Worm (Caenorhabditis elegans) whole organism, L4 larva: ENCODE results near the gene hda-10.
A peak's percentile ranks its signal among the peaks of the same experiment; 100 is the strongest.

ENCODE experiments used
- D1046.2 ChIP-seq: fragments of 200-800 bp; sonication (Bioruptor generic); IDR thresholded peaks from 2 replicates; pipeline ENCODE4 v1.3.6; 2022; ENCODE audit warnings: missing genetic modification characterization, missing compliant biosample characterization
- F37D6.2 ChIP-seq: sonication (generic microtip); optimal IDR thresholded peaks from 2 replicates; lab custom pipeline; 2016; ENCODE audit warnings: mild to moderate bottlenecking, missing genetic modification characterization, missing compliant biosample characterization
- F44E2.7 ChIP-seq: fragments of 200-800 bp; sonication (Bioruptor generic); IDR thresholded peaks from 2 replicates; pipeline ENCODE4 v2.1.2; 2022; ENCODE audit warnings: missing genetic modification characterization, missing compliant biosample characterization
- F49E8.2 ChIP-seq: sonication (generic microtip); optimal IDR thresholded peaks from 2 replicates; lab custom pipeline; 2016; ENCODE audit warnings: missing compliant biosample characterization, mild to moderate bottlenecking, missing genetic modification characterization, borderline replicate concordance
- T20F7.1 ChIP-seq: fragments of 200-800 bp; sonication (Bioruptor generic); optimal IDR thresholded peaks from 2 replicates; lab custom pipeline; 2018; ENCODE audit warnings: mild to moderate bottlenecking, missing genetic modification characterization, missing compliant biosample characterization
- T26A8.4 ChIP-seq: fragments of 200-800 bp; sonication (Bioruptor generic); IDR thresholded peaks from 2 replicates; pipeline ENCODE4 v1.3.6; 2022; ENCODE audit warnings: missing genetic modification characterization, missing compliant biosample characterization
- Y105C5A.15 ChIP-seq: fragments of 200-800 bp; sonication (Bioruptor generic); IDR thresholded peaks from 2 replicates; pipeline ENCODE4 v1.3.6; 2022; ENCODE audit warnings: missing genetic modification characterization, missing compliant biosample characterization
- Y5F2A.4 ChIP-seq: fragments of 200-800 bp; sonication (Bioruptor generic); optimal IDR thresholded peaks from 2 replicates; lab custom pipeline; 2018; ENCODE audit warnings: mild to moderate bottlenecking, missing genetic modification characterization, missing compliant biosample characterization
- ZK546.5 ChIP-seq, 2 experiments: sonication (generic microtip); optimal IDR thresholded peaks; 2 replicates each; lab custom pipeline; 2017; ENCODE audit warnings: missing biosample characterization in 2 of 2, missing genetic modification characterization in 2 of 2
- aha-1 ChIP-seq: fragments of 150-350 bp; peaks from one replicate; lab custom pipeline; 2014; ENCODE audit warnings: missing biosample characterization, missing genetic modification characterization
- aly-2 ChIP-seq: sonication (generic microtip); optimal IDR thresholded peaks from 2 replicates; lab custom pipeline; 2018; ENCODE audit warnings: missing biosample characterization, missing genetic modification characterization
- attf-4 ChIP-seq: sonication (generic microtip); optimal IDR thresholded peaks from 3 replicates; lab custom pipeline; 2017; ENCODE audit warnings: missing biosample characterization, missing genetic modification characterization
- ctbp-1 ChIP-seq: fragments of 200-800 bp; sonication (Bioruptor generic); IDR thresholded peaks from 2 replicates; pipeline ENCODE4 v1.3.6; 2022; ENCODE audit warnings: missing genetic modification reagents, missing genetic modification characterization, missing compliant biosample characterization
- dmd-6 ChIP-seq: fragments of 200-800 bp; sonication (Bioruptor generic); IDR thresholded peaks from 2 replicates; pipeline ENCODE4 v1.3.6; 2022; ENCODE audit warnings: missing genetic modification reagents, missing genetic modification characterization, missing compliant biosample characterization
- dmd-9 ChIP-seq: fragments of 200-800 bp; sonication (Bioruptor generic); IDR thresholded peaks from 2 replicates; pipeline ENCODE4 v1.3.6; 2022; ENCODE audit warnings: missing genetic modification reagents, missing genetic modification characterization, missing compliant biosample characterization
- dpl-1 ChIP-seq: fragments of 150-350 bp; optimal IDR thresholded peaks from 2 replicates; lab custom pipeline; 2014; ENCODE audit warnings: missing biosample characterization, missing genetic modification reagents, missing genetic modification characterization
- egl-27 ChIP-seq: sonication (generic microtip); optimal IDR thresholded peaks from 3 replicates; lab custom pipeline; 2017; ENCODE audit warnings: missing biosample characterization, missing genetic modification reagents, missing genetic modification characterization
- hlh-30 ChIP-seq: sonication (generic microtip); optimal IDR thresholded peaks from 2 replicates; lab custom pipeline; 2017; ENCODE audit warnings: antibody characterized with exemption, mild to moderate bottlenecking, missing genetic modification characterization, missing compliant biosample characterization; ENCODE audit not compliant: insufficient read depth
- jun-1 ChIP-seq: fragments of 150-350 bp; optimal IDR thresholded peaks from 2 replicates; lab custom pipeline; 2014; ENCODE audit warnings: missing biosample characterization, missing genetic modification reagents, missing genetic modification characterization
- lin-13 ChIP-seq: fragments of 150-350 bp; optimal IDR thresholded peaks from 2 replicates; lab custom pipeline; 2014; ENCODE audit warnings: missing biosample characterization, missing genetic modification reagents, missing genetic modification characterization
- lin-38 ChIP-seq: fragments of 200-800 bp; sonication (Bioruptor generic); IDR thresholded peaks from 2 replicates; pipeline ENCODE4 v1.3.6; 2022; ENCODE audit warnings: missing genetic modification reagents, missing genetic modification characterization, missing compliant biosample characterization
- lsy-2 ChIP-seq, 2 experiments: fragments of 150-350 bp in 1 of 2; sonication (generic microtip) in 1 of 2; optimal IDR thresholded peaks; 2 replicates each; lab custom pipeline; 2014 to 2017; ENCODE audit warnings: missing biosample characterization in 2 of 2, missing genetic modification characterization in 2 of 2
- mdl-1 ChIP-seq, 2 experiments: fragments of 150-350 bp in 1 of 2; sonication (generic microtip) in 1 of 2; optimal IDR thresholded peaks; 2 replicates each; lab custom pipeline; 2014 to 2017; ENCODE audit warnings: missing biosample characterization in 2 of 2, missing genetic modification characterization in 2 of 2
- mdt-29 ChIP-seq: fragments of 200-800 bp; sonication (Bioruptor generic); IDR thresholded peaks from 2 replicates; pipeline ENCODE4 v1.3.6; 2022; ENCODE audit warnings: missing genetic modification reagents, missing genetic modification characterization, missing compliant biosample characterization
- mes-2 ChIP-seq: sonication (generic microtip); optimal IDR thresholded peaks from 2 replicates; lab custom pipeline; 2016; ENCODE audit warnings: missing genotype, mild to moderate bottlenecking, missing genetic modification characterization, missing compliant biosample characterization; ENCODE audit not compliant: poor library complexity, severe bottlenecking
- mxl-2 ChIP-seq: fragments of 200-800 bp; sonication (Bioruptor generic); conservative IDR thresholded peaks from 2 replicates; pipeline ENCODE4 v1.3.6; 2022; ENCODE audit warnings: missing genetic modification reagents, missing genetic modification characterization, missing compliant biosample characterization
- nhr-10 ChIP-seq: fragments of 150-350 bp; optimal IDR thresholded peaks from 2 replicates; lab custom pipeline; 2014; ENCODE audit warnings: missing biosample characterization, missing genetic modification characterization
- nhr-111 ChIP-seq: fragments of 200-800 bp; sonication (Bioruptor generic); optimal IDR thresholded peaks from 2 replicates; lab custom pipeline; 2018; ENCODE audit warnings: mild to moderate bottlenecking, missing genetic modification characterization, missing compliant biosample characterization
- nhr-41 ChIP-seq: fragments of 200-800 bp; sonication (Bioruptor generic); IDR thresholded peaks from 2 replicates; pipeline ENCODE4 v1.3.6; 2022; ENCODE audit warnings: missing genetic modification reagents, missing genetic modification characterization, missing compliant biosample characterization
- nhr-42 ChIP-seq: fragments of 200-800 bp; sonication (Bioruptor generic); IDR thresholded peaks from 2 replicates; pipeline ENCODE4 v1.3.6; 2022; ENCODE audit warnings: missing genetic modification characterization, missing compliant biosample characterization
- nhr-76 ChIP-seq: fragments of 150-350 bp; optimal IDR thresholded peaks from 2 replicates; lab custom pipeline; 2014; ENCODE audit warnings: missing biosample characterization, missing genetic modification characterization
- pha-4 ChIP-seq, 2 experiments: fragments of 150-350 bp in 1 of 2; fragments of 200-800 bp in 1 of 2; sonication (Bioruptor generic) in 1 of 2; IDR thresholded peaks in 1 of 2; optimal IDR thresholded peaks in 1 of 2; 2 replicates each; pipeline versions ENCODE4 v1.3.6 to Lab custom; 2014 to 2022; ENCODE audit warnings: missing genetic modification characterization in 2 of 2, missing genetic modification reagents in 2 of 2, missing biosample characterization in 1 of 2, missing compliant biosample characterization in 1 of 2
- php-3 ChIP-seq: fragments of 200-800 bp; sonication (Bioruptor generic); IDR thresholded peaks from 2 replicates; pipeline ENCODE4 v1.3.6; 2022; ENCODE audit warnings: missing genetic modification reagents, missing genetic modification characterization, missing compliant biosample characterization
- rbr-2 ChIP-seq: sonication (generic microtip); optimal IDR thresholded peaks from 2 replicates; lab custom pipeline; 2016; ENCODE audit warnings: missing genotype, missing genetic modification characterization, missing compliant biosample characterization
- saeg-2 ChIP-seq: fragments of 200-800 bp; sonication (Bioruptor generic); IDR thresholded peaks from 2 replicates; pipeline ENCODE4 v1.3.6; 2022; ENCODE audit warnings: missing genetic modification reagents, missing genetic modification characterization, missing compliant biosample characterization
- set-16 ChIP-seq: fragments of 200-800 bp; sonication (Bioruptor generic); IDR thresholded peaks from 2 replicates; pipeline ENCODE4 v1.3.6; 2022; ENCODE audit warnings: missing genetic modification reagents, missing genetic modification characterization, missing compliant biosample characterization
- skn-1 ChIP-seq: fragments of 150-350 bp; optimal IDR thresholded peaks from 2 replicates; lab custom pipeline; 2014; ENCODE audit warnings: missing biosample characterization, missing genetic modification characterization
- spr-1 ChIP-seq: sonication (generic microtip); optimal IDR thresholded peaks from 2 replicates; lab custom pipeline; 2016; ENCODE audit warnings: mild to moderate bottlenecking, missing genetic modification characterization, missing compliant biosample characterization
- spr-3 ChIP-seq: fragments of 200-800 bp; sonication (Bioruptor generic); optimal IDR thresholded peaks from 2 replicates; lab custom pipeline; 2018; ENCODE audit warnings: mild to moderate bottlenecking, missing genetic modification characterization, missing compliant biosample characterization
- unc-39 ChIP-seq: sonication (generic microtip); optimal IDR thresholded peaks from 2 replicates; lab custom pipeline; 2017; ENCODE audit warnings: missing biosample characterization, missing genetic modification characterization
- unc-62 ChIP-seq, 3 experiments: fragments of 150-350 bp in 1 of 3; sonication (generic microtip); optimal IDR thresholded peaks in 2 of 3; peaks in 1 of 3; 1 replicate in 1 of 3; 2 replicates in 2 of 3; lab custom pipeline; 2014 to 2017; ENCODE audit warnings: missing biosample characterization in 3 of 3, missing genetic modification characterization in 3 of 3, missing genetic modification reagents in 3 of 3, missing genotype in 1 of 3
- zip-2 ChIP-seq: fragments of 150-350 bp; optimal IDR thresholded peaks from 2 replicates; lab custom pipeline; 2014; ENCODE audit warnings: missing biosample characterization, missing genetic modification characterization
- ztf-7 ChIP-seq: fragments of 150-350 bp; optimal IDR thresholded peaks from 2 replicates; lab custom pipeline; 2014; ENCODE audit warnings: missing biosample characterization, missing genetic modification characterization

The hda-10 gene

ce11 chrII:13908592-13908991 is 26.1 kb downstream of the hda-10 start, which contains the start of gene citk-1 (continued):
- TF ChIP-seq pha-4 (GFP tag; IDR thresholded peaks at IDR 0.05; lab: Robert Waterston, UW) (no peak), pha-4 (tag; optimal IDR thresholded peaks at IDR 0.05; lab: Kevin White, UChicago) (no peak), mes-2 (tag; lab: Kevin White, UChicago) (peak; percentile 80), F44E2.7 (no peak), jun-1 (tag; lab: Kevin White, UChicago) (no peak), saeg-2 (GFP tag; lab: Robert Waterston, UW) (no peak), nhr-42 (GFP tag; lab: Robert Waterston, UW) (peak; percentile 59; the same call in 1 of the 2 replicates), Y5F2A.4 (no peak), mxl-2 (GFP tag; lab: Robert Waterston, UW) (no peak), T26A8.4 (GFP tag; lab: Robert Waterston, UW) (no peak), spr-3 (GFP tag; lab: Kevin White, UChicago) (no peak), aha-1 (tag; lab: Kevin White, UChicago) (no peak), spr-1 (tag; lab: Kevin White, UChicago) (no peak), ctbp-1 (GFP tag; lab: Robert Waterston, UW) (no peak), dmd-9 (GFP tag; lab: Robert Waterston, UW) (no peak), dpl-1 (GFP tag; lab: Kevin White, UChicago) (peak; percentile 97), ztf-7 (tag; lab: Kevin White, UChicago) (no peak), ZK546.5 (tag; optimal IDR thresholded peaks at IDR 0.05; lab: Kevin White, UChicago) (no peak), dmd-6 (GFP tag; lab: Robert Waterston, UW) (peak; percentile 17; the same call in 1 of the 2 replicates), Y105C5A.15 (GFP tag; lab: Robert Waterston, UW) (no peak), lin-38 (GFP tag; lab: Robert Waterston, UW) (no peak), T20F7.1 (GFP tag; lab: Kevin White, UChicago) (no peak), skn-1 (tag; lab: Kevin White, UChicago) (no peak), nhr-76 (no peak), D1046.2 (GFP tag; lab: Robert Waterston, UW) (no peak), lsy-2 (tag; optimal IDR thresholded peaks at IDR 0.05; lab: Kevin White, UChicago) (no peak)

ce11 chrII:13916040-13916439 is 33.5 kb downstream of the hda-10 start, which contains the start of gene mltn-3:
Gene mltn-3 (plus strand): TSS chrII:13916340.
- TF ChIP-seq rbr-2 (tag; lab: Kevin White, UChicago), result no peak
- TF ChIP-seq, all 104 proteins: peak for 0

ce11 chrII:13919100-13919499 is 36.6 kb downstream of the hda-10 start:
- TF ChIP-seq ztf-7 (tag; lab: Kevin White, UChicago), result no peak
- TF ChIP-seq set-16 (GFP tag; lab: Robert Waterston, UW), result peak; percentile 67

- no peak for TF ChIP-seq unc-62 (GFP tag; optimal IDR thresholded peaks at IDR 0.05 in 1 of 2; lab: Kevin White, UChicago)
- TF ChIP-seq unc-62 (tag; optimal IDR thresholded peaks at IDR 0.05; lab: Kevin White, UChicago), result no peak
- TF ChIP-seq zip-2, result no peak
- TF ChIP-seq aly-2, result no peak
- TF ChIP-seq unc-39, result no peak
- TF ChIP-seq attf-4 (tag; lab: Kevin White, UChicago), result no peak
- no peak for TF ChIP-seq lin-13
- no peak for TF ChIP-seq jun-1 (tag; lab: Kevin White, UChicago)
- no peak for TF ChIP-seq hlh-30 (tag; lab: Kevin White, UChicago)
- no peak for TF ChIP-seq mdl-1 (tag; optimal IDR thresholded peaks at IDR 0.05; lab: Kevin White, UChicago)
- TF ChIP-seq F49E8.2, result no peak
- TF ChIP-seq F44E2.7, result no peak
- TF ChIP-seq ctbp-1 (GFP tag; lab: Robert Waterston, UW), result no peak
- no peak for TF ChIP-seq egl-27 (tag; lab: Kevin White, UChicago)
- TF ChIP-seq nhr-111 (GFP tag; lab: Kevin White, UChicago), result no peak
- no peak for TF ChIP-seq mdt-29 (GFP tag; lab: Robert Waterston, UW)
- no peak for TF ChIP-seq spr-1 (tag; lab: Kevin White, UChicago)
- no peak for TF ChIP-seq F37D6.2
- TF ChIP-seq php-3 (GFP tag; lab: Robert Waterston, UW), result no peak
- no peak for TF ChIP-seq nhr-41 (GFP tag; lab: Robert Waterston, UW)
- TF ChIP-seq nhr-10 (tag; lab: Kevin White, UChicago), result no peak
Measured at ce11 chrII:13924909-13925308, 42.4 kb downstream of the hda-10 start, which contains the start of gene mltn-5. Gene mltn-5 (plus strand): TSS chrII:13925209.
